Worm (Caenorhabditis elegans) whole organism, L3 larva: ENCODE data around the gene gba-2.

ENCODE experiments used
- daf-12 ChIP-seq: fragments of 150-350 bp; optimal IDR thresholded peaks from 2 replicates; lab custom pipeline; 2014; ENCODE audit warnings: missing biosample characterization, missing genetic modification reagents, missing genetic modification characterization
- nhr-237 ChIP-seq: fragments of 150-350 bp; optimal IDR thresholded peaks from 2 replicates; lab custom pipeline; 2014; ENCODE audit warnings: missing biosample characterization, missing genetic modification characterization

ce11 chrII:2197555-2198288 lies 11.5 kb upstream of the gba-2 start, which contains the start of gene C33C12.1:
- TF ChIP-seq nhr-237 (tag; lab: Kevin White, UChicago) (no peak), daf-12 (tag; lab: Kevin White, UChicago) (no peak)
